Worm (Caenorhabditis elegans): ENCODE measurements around the gene odr-1.

Gene odr-1

ce11 chrX:13536759-13537158 is 14.0 kb downstream of the odr-1 start, which contains the start of gene R01E6.5:
R01E6.5 (plus strand) TSS chrX:13537059.
- no peak for TF ChIP-seq K02D7.2 (tag; optimal IDR thresholded peaks at IDR 0.05)
- no peak for TF ChIP-seq dmd-4 (tag; optimal IDR thresholded peaks at IDR 0.05; ENCODE audit: borderline replicate concordance)
- TF ChIP-seq elt-4 (tag; optimal IDR thresholded peaks at IDR 0.05): no peak
- no peak for TF ChIP-seq fkh-6 (tag; optimal IDR thresholded peaks at IDR 0.05)
- no peak for TF ChIP-seq T23F11.4 (GFP tag; optimal IDR thresholded peaks at IDR 0.05)
- TF ChIP-seq ttx-3 (tag; optimal IDR thresholded peaks at IDR 0.05): no peak
- no peak for TF ChIP-seq F13H6.1 (tag; optimal IDR thresholded peaks at IDR 0.05)
- TF ChIP-seq che-1 (tag; optimal IDR thresholded peaks at IDR 0.05): no peak

DNA sequence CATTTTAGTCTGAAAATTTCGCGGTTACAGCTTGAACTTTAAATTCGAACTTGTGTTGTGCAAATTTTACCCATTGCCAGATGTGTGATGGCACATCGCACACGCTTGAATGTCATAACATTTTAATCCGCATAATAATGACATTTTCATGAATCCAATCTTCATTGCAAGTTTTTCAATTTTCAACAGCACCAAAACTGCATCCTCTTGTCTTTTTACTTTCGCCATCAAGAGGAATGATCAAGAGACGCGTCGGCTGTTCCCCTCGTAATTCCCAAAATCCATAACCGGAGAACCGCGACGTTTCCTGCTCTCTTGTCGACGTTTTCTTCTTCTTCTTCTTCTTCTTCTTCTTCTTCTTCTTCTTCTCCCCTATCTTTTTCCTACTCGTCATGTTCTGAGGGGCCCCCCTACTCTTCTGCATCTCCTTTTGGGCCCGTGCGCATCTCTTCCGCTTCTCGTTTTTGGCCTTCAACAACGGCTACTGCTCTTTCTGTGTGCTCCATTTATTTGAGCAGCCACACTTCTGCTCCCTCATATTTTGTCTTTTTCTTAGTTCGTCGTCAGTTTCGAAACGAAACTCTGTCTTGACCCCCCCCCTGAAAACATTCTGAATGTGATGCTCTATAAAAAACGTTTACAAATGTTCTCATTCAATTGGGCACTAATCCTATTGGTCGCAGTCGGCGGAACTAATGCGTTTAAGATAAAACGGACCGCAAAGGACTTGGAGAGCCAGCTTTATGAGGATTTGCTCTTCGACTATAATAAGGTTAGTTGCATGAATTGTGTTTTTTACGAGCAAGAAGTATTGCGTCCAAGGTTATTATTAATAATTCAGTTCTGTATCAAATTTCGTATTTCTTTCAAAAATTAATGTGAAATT is 18.1 kb downstream of the odr-1 start, which contains the start of gene acr-12:
Gene acr-12 (plus strand): TSS at position 430 of the 886 bp plus-strand sequence.
- no peak for TF ChIP-seq pha-2 (tag; optimal IDR thresholded peaks at IDR 0.05)
- no peak for TF ChIP-seq fkh-6 (tag; optimal IDR thresholded peaks at IDR 0.05)
- peak; percentile 21 for TF ChIP-seq sdc-2 (tag; optimal IDR thresholded peaks at IDR 0.05)
- no peak for TF ChIP-seq ceh-34 (tag; optimal IDR thresholded peaks at IDR 0.05)
- no peak for TF ChIP-seq pqm-1 (tag; optimal IDR thresholded peaks at IDR 0.05)
- TF ChIP-seq C08G9.2 (tag; optimal IDR thresholded peaks at IDR 0.05): no peak
- TF ChIP-seq ceh-19 (GFP tag; optimal IDR thresholded peaks at IDR 0.05): no peak
- no peak for TF ChIP-seq ceh-18 (tag; optimal IDR thresholded peaks at IDR 0.05)
- no peak for TF ChIP-seq ama-1 (optimal IDR thresholded peaks at IDR 0.05)
- TF ChIP-seq ceh-2 (tag; optimal IDR thresholded peaks at IDR 0.05): no peak
- TF ChIP-seq unc-42 (tag; optimal IDR thresholded peaks at IDR 0.05): peak; percentile 79
- TF ChIP-seq gmeb-2 (tag; optimal IDR thresholded peaks at IDR 0.05): no peak
- peak; percentile 5 for TF ChIP-seq pat-9 (tag; optimal IDR thresholded peaks at IDR 0.05)
- TF ChIP-seq nhr-232 (tag; optimal IDR thresholded peaks at IDR 0.05): no peak
- TF ChIP-seq ref-2 (tag; optimal IDR thresholded peaks at IDR 0.05): peak; percentile 22
- peak; percentile 27 for TF ChIP-seq ceh-31 (tag; optimal IDR thresholded peaks at IDR 0.05)
- no peak for TF ChIP-seq nfya-1 (tag; optimal IDR thresholded peaks at IDR 0.05)
- TF ChIP-seq hlh-13 (GFP tag; optimal IDR thresholded peaks at IDR 0.05): no peak
- TF ChIP-seq lin-11 (tag; optimal IDR thresholded peaks at IDR 0.05): no peak

DNA sequence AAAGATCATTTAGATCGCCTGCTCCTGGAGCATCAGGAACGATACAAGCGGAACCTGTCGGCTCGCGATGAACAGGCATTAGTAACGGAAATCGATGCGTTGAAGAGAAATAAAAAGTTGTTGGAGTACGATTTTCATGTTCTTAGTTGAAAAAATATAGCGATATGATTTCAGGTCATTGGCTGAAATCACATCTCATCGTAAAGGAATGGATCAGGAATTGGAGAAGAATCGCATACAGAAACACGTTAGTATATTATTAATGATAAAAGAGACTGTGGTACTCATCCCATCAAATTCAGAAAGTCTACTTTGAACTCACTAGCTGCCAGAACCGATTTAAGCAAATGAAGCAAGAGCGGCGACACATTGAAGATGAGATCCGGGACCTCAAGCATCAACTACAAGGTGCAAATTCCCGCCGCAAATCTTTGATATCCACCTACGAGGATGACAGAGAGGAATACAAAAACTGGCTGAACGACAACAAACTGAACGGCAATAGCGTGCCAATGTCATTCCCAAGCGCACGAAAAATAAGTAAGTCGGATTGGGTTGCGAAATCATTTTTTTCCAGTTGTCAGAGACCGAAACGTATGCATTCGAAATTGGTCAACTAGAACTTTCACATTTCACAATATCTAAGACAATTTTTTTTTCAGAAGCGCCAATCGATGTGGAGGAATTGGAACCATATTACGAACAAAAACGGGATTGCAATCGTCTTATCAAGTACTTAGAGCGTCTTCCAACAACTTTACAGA is 20.6 kb downstream of the odr-1 start:
- TF ChIP-seq syd-9 (tag; optimal IDR thresholded peaks at IDR 0.05) (no peak), ceh-6 (GFP tag; optimal IDR thresholded peaks at IDR 0.05) (no peak), pag-3 (tag; optimal IDR thresholded peaks at IDR 0.05; ENCODE audit: borderline replicate concordance) (no peak), fax-1 (tag; optimal IDR thresholded peaks at IDR 0.05) (no peak), rnt-1 (tag; optimal IDR thresholded peaks at IDR 0.05) (no peak), hlh-15 (tag; optimal IDR thresholded peaks at IDR 0.05) (no peak), ahr-1 (tag; optimal IDR thresholded peaks at IDR 0.05) (no peak), ceh-48 (tag; optimal IDR thresholded peaks at IDR 0.05) (no peak), K09A11.1 (tag; optimal IDR thresholded peaks at IDR 0.05; ENCODE audit: insufficient read depth) (no peak), unc-42 (tag; optimal IDR thresholded peaks at IDR 0.05) (no peak), Y22D7AL.16 (tag; optimal IDR thresholded peaks at IDR 0.05) (no peak), zip-5 (tag; optimal IDR thresholded peaks at IDR 0.05) (no peak), F13H6.1 (tag; optimal IDR thresholded peaks at IDR 0.05) (no peak), unc-3 (GFP tag; conservative IDR thresholded peaks at IDR 0.05) (no peak), unc-3 (tag; optimal IDR thresholded peaks at IDR 0.05) (no peak)

All from whole organism, late embryonic.